Fruit fly (Drosophila melanogaster) whole organism, prepupa: ENCODE results near the gene CG6178.

Experiments used
- Blimp-1 ChIP-seq: fragments of 200-800 bp; sonication (Bioruptor generic); optimal IDR thresholded peaks from 3 replicates; lab custom pipeline; 2017; ENCODE audit warnings: missing biosample characterization, missing genetic modification characterization, mild to moderate bottlenecking, moderate library complexity, missing genetic modification reagents
- CG10631 ChIP-seq: fragments of 200-800 bp; sonication (Bioruptor generic); optimal IDR thresholded peaks from 2 replicates; lab custom pipeline; 2016; ENCODE audit warnings: missing biosample characterization, missing genetic modification characterization
- CG10669 ChIP-seq: fragments of 200-800 bp; sonication (Bioruptor generic); optimal IDR thresholded peaks from 3 replicates; lab custom pipeline; 2018; ENCODE audit warnings: missing biosample characterization, mild to moderate bottlenecking, missing genetic modification characterization, moderate library complexity
- CG11294 ChIP-seq: fragments of 200-800 bp; sonication (Bioruptor generic); IDR thresholded peaks from 2 replicates; pipeline ENCODE4 v1.3.6; 2022; ENCODE audit warnings: missing biosample characterization, missing genetic modification characterization
- CG11762 ChIP-seq: fragments of 200-800 bp; sonication (Bioruptor generic); optimal IDR thresholded peaks from 3 replicates; lab custom pipeline; 2016; ENCODE audit warnings: missing biosample characterization, missing genetic modification characterization; ENCODE audit not compliant: insufficient read depth
- CG11902 ChIP-seq: fragments of 200-800 bp; sonication (Bioruptor generic); optimal IDR thresholded peaks from 3 replicates; lab custom pipeline; 2016; ENCODE audit warnings: missing biosample characterization, missing genetic modification characterization
- CG15336 ChIP-seq: fragments of 200-800 bp; sonication (Bioruptor generic); IDR thresholded peaks from 2 replicates; pipeline ENCODE4 v1.3.6; 2022; ENCODE audit warnings: missing biosample characterization, missing genetic modification characterization
- CG1621 ChIP-seq: fragments of 200-800 bp; sonication (Bioruptor generic); optimal IDR thresholded peaks from 3 replicates; lab custom pipeline; 2018; ENCODE audit warnings: missing biosample characterization, mild to moderate bottlenecking, missing genetic modification characterization
- CG3032 ChIP-seq: fragments of 200-800 bp; optimal IDR thresholded peaks from 2 replicates; lab custom pipeline; 2019; ENCODE audit warnings: missing biosample characterization, mild to moderate bottlenecking, missing genetic modification characterization, moderate library complexity
- CG31627 ChIP-seq: fragments of 200-800 bp; sonication (Bioruptor generic); optimal IDR thresholded peaks from 3 replicates; lab custom pipeline; 2016; ENCODE audit warnings: missing biosample characterization, missing genetic modification characterization
- CG32006 ChIP-seq: fragments of 200-800 bp; sonication (Bioruptor generic); optimal IDR thresholded peaks from 3 replicates; lab custom pipeline; 2017; ENCODE audit warnings: missing biosample characterization, mild to moderate bottlenecking, missing genetic modification characterization
- CG4318 ChIP-seq: fragments of 200-800 bp; sonication (Bioruptor generic); optimal IDR thresholded peaks from 3 replicates; lab custom pipeline; 2017; ENCODE audit warnings: missing biosample characterization, mild to moderate bottlenecking, missing genetic modification characterization
- CG6854 ChIP-seq: fragments of 200-800 bp; sonication (Bioruptor generic); optimal IDR thresholded peaks from 2 replicates; lab custom pipeline; 2017; ENCODE audit warnings: missing biosample characterization, mild to moderate bottlenecking, missing genetic modification characterization
- CG7368 ChIP-seq: fragments of 200-800 bp; sonication (Bioruptor generic); optimal IDR thresholded peaks from 3 replicates; lab custom pipeline; 2016; ENCODE audit warnings: missing biosample characterization, missing genetic modification characterization
- CG8119 ChIP-seq: fragments of 200-800 bp; sonication (Bioruptor generic); IDR thresholded peaks from 3 replicates; pipeline ENCODE4 v1.3.6; 2022; ENCODE audit warnings: missing biosample characterization, missing genetic modification characterization
- CG8632 ChIP-seq: fragments of 200-800 bp; sonication (Bioruptor generic); optimal IDR thresholded peaks from 3 replicates; lab custom pipeline; 2016; ENCODE audit warnings: missing biosample characterization, missing genetic modification characterization
- CG9139 ChIP-seq: fragments of 200-800 bp; sonication (Bioruptor generic); optimal IDR thresholded peaks from 3 replicates; lab custom pipeline; 2017; ENCODE audit warnings: missing biosample characterization, mild to moderate bottlenecking, missing genetic modification characterization
- Eip75B ChIP-seq: fragments of 200-800 bp; sonication (Bioruptor generic); optimal IDR thresholded peaks from 3 replicates; lab custom pipeline; 2016; ENCODE audit warnings: missing biosample characterization, missing genetic modification characterization
- Eip78C ChIP-seq: fragments of 200-800 bp; sonication (Bioruptor generic); peaks from one replicate; lab custom pipeline; 2016; ENCODE audit warnings: missing biosample characterization, missing genetic modification characterization
- Ets21C ChIP-seq: fragments of 200-800 bp; sonication (Bioruptor generic); optimal IDR thresholded peaks from 3 replicates; lab custom pipeline; 2016; ENCODE audit warnings: missing biosample characterization, missing genetic modification characterization
- Ets96B ChIP-seq: fragments of 200-800 bp; optimal IDR thresholded peaks from 2 replicates; lab custom pipeline; 2019; ENCODE audit warnings: missing biosample characterization, mild to moderate bottlenecking, missing genetic modification characterization, moderate library complexity
- Gug ChIP-seq: fragments of 200-800 bp; sonication (Bioruptor generic); IDR thresholded peaks from 2 replicates; pipeline ENCODE4 v1.3.6; 2022; ENCODE audit warnings: missing biosample characterization, missing genetic modification characterization
- Hr38 ChIP-seq: sonication (Bioruptor generic); optimal IDR thresholded peaks from 2 replicates; lab custom pipeline; 2016; ENCODE audit warnings: missing biosample characterization, missing genetic modification characterization
- Hr39 ChIP-seq: fragments of 200-800 bp; sonication (Bioruptor generic); optimal IDR thresholded peaks from 2 replicates; lab custom pipeline; 2016; ENCODE audit warnings: missing biosample characterization, missing genetic modification characterization
- Hr4 ChIP-seq: fragments of 200-800 bp; sonication (Bioruptor generic); optimal IDR thresholded peaks from 3 replicates; lab custom pipeline; 2016; ENCODE audit warnings: missing biosample characterization, missing genetic modification characterization
- Lpt ChIP-seq: fragments of 200-800 bp; sonication (Bioruptor generic); optimal IDR thresholded peaks from 3 replicates; lab custom pipeline; 2016; ENCODE audit warnings: missing biosample characterization, missing genetic modification characterization
- Met ChIP-seq: fragments of 200-800 bp; sonication (Bioruptor generic); optimal IDR thresholded peaks from 3 replicates; lab custom pipeline; 2016; ENCODE audit warnings: missing biosample characterization, missing genetic modification characterization
- OdsH ChIP-seq: fragments of 200-800 bp; sonication (Bioruptor generic); optimal IDR thresholded peaks from 3 replicates; lab custom pipeline; 2016; ENCODE audit warnings: missing biosample characterization, missing genetic modification characterization
- Smox ChIP-seq: fragments of 200-800 bp; sonication (Bioruptor generic); optimal IDR thresholded peaks from 3 replicates; lab custom pipeline; 2016; ENCODE audit warnings: missing biosample characterization, missing genetic modification characterization
- Sox102F ChIP-seq: fragments of 200-800 bp; sonication (Bioruptor generic); optimal IDR thresholded peaks from 2 replicates; lab custom pipeline; 2016; ENCODE audit warnings: missing biosample characterization, mild to moderate bottlenecking, missing genetic modification characterization
- Sox14 ChIP-seq: fragments of 200-800 bp; sonication (Bioruptor generic); optimal IDR thresholded peaks from 3 replicates; lab custom pipeline; 2016; ENCODE audit warnings: missing biosample characterization, missing genetic modification characterization
- Sox15 ChIP-seq: fragments of 200-800 bp; sonication (Bioruptor generic); optimal IDR thresholded peaks from 3 replicates; lab custom pipeline; 2016; ENCODE audit warnings: missing biosample characterization, missing genetic modification characterization
- achi ChIP-seq: fragments of 200-800 bp; sonication (Bioruptor generic); optimal IDR thresholded peaks from 3 replicates; lab custom pipeline; 2016; ENCODE audit warnings: missing biosample characterization, missing genetic modification characterization
- acj6 ChIP-seq: fragments of 200-800 bp; sonication (Bioruptor generic); optimal IDR thresholded peaks from 3 replicates; lab custom pipeline; 2016; ENCODE audit warnings: missing biosample characterization, missing genetic modification characterization
- cyc ChIP-seq: fragments of 200-800 bp; sonication (Bioruptor generic); optimal IDR thresholded peaks from 3 replicates; lab custom pipeline; 2016; ENCODE audit warnings: missing biosample characterization, missing genetic modification characterization
- dac ChIP-seq: fragments of 200-800 bp; sonication (Bioruptor generic); optimal IDR thresholded peaks from 2 replicates; lab custom pipeline; 2017; ENCODE audit warnings: missing biosample characterization, mild to moderate bottlenecking, missing genetic modification characterization
- lz ChIP-seq: fragments of 200-800 bp; sonication (Bioruptor generic); optimal IDR thresholded peaks from 3 replicates; lab custom pipeline; 2016; ENCODE audit warnings: missing biosample characterization, missing genetic modification characterization
- net ChIP-seq: fragments of 200-800 bp; sonication (Bioruptor generic); optimal IDR thresholded peaks from 3 replicates; lab custom pipeline; 2016; ENCODE audit warnings: missing biosample characterization, missing genetic modification characterization
- pdm3 ChIP-seq: fragments of 200-800 bp; sonication (Bioruptor generic); optimal IDR thresholded peaks from 3 replicates; lab custom pipeline; 2016; ENCODE audit warnings: missing biosample characterization, missing genetic modification characterization
- salr ChIP-seq, 2 experiments: fragments of 200-800 bp; sonication (Bioruptor generic); optimal IDR thresholded peaks; 3 replicates each; lab custom pipeline; 2016 to 2018; ENCODE audit warnings: missing biosample characterization in 2 of 2, missing genetic modification characterization in 2 of 2, mild to moderate bottlenecking in 1 of 2
- spab ChIP-seq: fragments of 200-800 bp; sonication (Bioruptor generic); optimal IDR thresholded peaks from 2 replicates; lab custom pipeline; 2017; ENCODE audit warnings: missing biosample characterization, mild to moderate bottlenecking, missing genetic modification characterization, missing genetic modification reagents
- ss ChIP-seq, 2 experiments: fragments of 200-800 bp; sonication (Bioruptor generic); optimal IDR thresholded peaks; 2 replicates in 1 of 2; 3 replicates in 1 of 2; lab custom pipeline; 2017 to 2018; ENCODE audit warnings: mild to moderate bottlenecking in 2 of 2, missing biosample characterization in 2 of 2, missing genetic modification characterization in 2 of 2, moderate library complexity in 1 of 2
- vri ChIP-seq: fragments of 200-800 bp; sonication (Bioruptor generic); optimal IDR thresholded peaks from 3 replicates; lab custom pipeline; 2016; ENCODE audit warnings: missing biosample characterization, mild to moderate bottlenecking, missing genetic modification characterization

CG6178 gene

dm6 chr3R:24106059-24106631 is 46.0 kb upstream of the CG6178 start (continued):
- peak; percentile 78 for TF ChIP-seq pdm3
- TF ChIP-seq OdsH (GFP tag; lab: Kevin White, UChicago) = peak; percentile 70
- no peak for TF ChIP-seq Gug (GFP tag; lab: Robert Waterston, UW)
- peak; percentile 78 for TF ChIP-seq Hr4 (GFP tag; lab: Kevin White, UChicago)
- TF ChIP-seq CG11294 = no peak
- TF ChIP-seq salr (GFP tag; optimal IDR thresholded peaks at IDR 0.05; lab: Kevin White, UChicago) = peak in 1 of 2 experiments; percentile 42
- TF ChIP-seq CG32006 (GFP tag; lab: Kevin White, UChicago) = peak; percentile 27
- TF ChIP-seq CG11902 (GFP tag; lab: Kevin White, UChicago) = no peak
- TF ChIP-seq ss (GFP tag; optimal IDR thresholded peaks at IDR 0.05; lab: Kevin White, UChicago) = peak; percentile 24 to 27
- peak; percentile 70 for TF ChIP-seq net
- TF ChIP-seq Hr38 (GFP tag; lab: Kevin White, UChicago) = no peak
- peak; percentile 31 for TF ChIP-seq CG3032
- no peak for TF ChIP-seq spab (GFP tag; lab: Kevin White, UChicago)
- TF ChIP-seq Lpt (GFP tag; lab: Kevin White, UChicago) = peak; percentile 8
- TF ChIP-seq Hr39 (GFP tag; lab: Kevin White, UChicago) = peak; percentile 34
- peak; percentile 65 for TF ChIP-seq Eip75B
- peak; percentile 43 for TF ChIP-seq CG31627 (GFP tag; lab: Kevin White, UChicago)
- no peak for TF ChIP-seq dac
- TF ChIP-seq Smox = peak; percentile 67
- TF ChIP-seq CG10669 (GFP tag; lab: Kevin White, UChicago) = peak; percentile 35
- peak; percentile 92 for TF ChIP-seq Eip78C (GFP tag; lab: Kevin White, UChicago)
- peak; percentile 76 for TF ChIP-seq Met (GFP tag; lab: Kevin White, UChicago)
- TF ChIP-seq CG10631 (GFP tag; lab: Kevin White, UChicago) = peak; percentile 57
- TF ChIP-seq Sox15 (GFP tag; lab: Kevin White, UChicago) = no peak
- TF ChIP-seq vri (GFP tag; lab: Kevin White, UChicago) = peak; percentile 95
- peak; percentile 49 for TF ChIP-seq CG7368 (GFP tag; lab: Kevin White, UChicago)
- TF ChIP-seq achi (GFP tag; lab: Kevin White, UChicago) = peak; percentile 82
- no peak for TF ChIP-seq CG4318 (GFP tag; lab: Kevin White, UChicago)
- TF ChIP-seq CG1621 = peak; percentile 71
- TF ChIP-seq CG11762 = peak; percentile 59
- TF ChIP-seq CG6854 (GFP tag; lab: Kevin White, UChicago) = peak; percentile 41
- TF ChIP-seq lz (GFP tag; lab: Kevin White, UChicago) = peak; percentile 47
- peak; percentile 61 for TF ChIP-seq Sox14 (GFP tag; lab: Kevin White, UChicago)
- no peak for TF ChIP-seq CG15336
- TF ChIP-seq Ets96B (tag; lab: Kevin White, UChicago) = peak; percentile 25
- peak; percentile 82 for TF ChIP-seq Sox102F (GFP tag; lab: Kevin White, UChicago)

- no peak for TF ChIP-seq Blimp-1 (GFP tag; lab: Kevin White, UChicago)
- no peak for TF ChIP-seq CG6854 (GFP tag; lab: Kevin White, UChicago)
- TF ChIP-seq CG8632 = no peak
- no peak for TF ChIP-seq Gug (GFP tag; lab: Robert Waterston, UW)
- no peak for TF ChIP-seq Lpt (GFP tag; lab: Kevin White, UChicago)
- no peak for TF ChIP-seq CG9139 (GFP tag; lab: Kevin White, UChicago)
- no peak for TF ChIP-seq CG11762
- TF ChIP-seq Met (GFP tag; lab: Kevin White, UChicago) = no peak
- no peak for TF ChIP-seq cyc
- TF ChIP-seq acj6 (GFP tag; lab: Kevin White, UChicago) = no peak
- TF ChIP-seq CG8119 (GFP tag; lab: Robert Waterston, UW) = no peak
- TF ChIP-seq Ets21C (GFP tag; lab: Kevin White, UChicago) = no peak
- TF ChIP-seq Hr4 (GFP tag; lab: Kevin White, UChicago) = no peak
- TF ChIP-seq vri (GFP tag; lab: Kevin White, UChicago) = no peak
Measured at dm6 chr3R:24106879-24107441, 45.2 kb upstream of the CG6178 start, which contains the start of gene CG10694. Gene CG10694, plus strand, starts transcription at chr3R:24107391.
